Fruit fly (Drosophila melanogaster): ENCODE measurements around the gene tgo.

- no peak for TF ChIP-seq fkh (GFP tag; optimal IDR thresholded peaks at IDR 0.05)
- no peak for TF ChIP-seq CG15336 (GFP tag; IDR thresholded peaks at IDR 0.05)
- TF ChIP-seq OdsH (GFP tag; optimal IDR thresholded peaks at IDR 0.05), result no peak
- TF ChIP-seq dsx (GFP tag; optimal IDR thresholded peaks at IDR 0.05; ENCODE audit: poor library complexity, severe bottlenecking), result no peak
These were observed 4.1 kb upstream of the tgo start for dm6 chr3R:9023934-9024333.

All from whole organism, prepupa.